Fruit fly (Drosophila melanogaster): ENCODE results near the gene Hsp27.
A peak's percentile ranks its signal among the peaks of the same experiment; 100 is the strongest.

Hsp27 gene

DNA sequence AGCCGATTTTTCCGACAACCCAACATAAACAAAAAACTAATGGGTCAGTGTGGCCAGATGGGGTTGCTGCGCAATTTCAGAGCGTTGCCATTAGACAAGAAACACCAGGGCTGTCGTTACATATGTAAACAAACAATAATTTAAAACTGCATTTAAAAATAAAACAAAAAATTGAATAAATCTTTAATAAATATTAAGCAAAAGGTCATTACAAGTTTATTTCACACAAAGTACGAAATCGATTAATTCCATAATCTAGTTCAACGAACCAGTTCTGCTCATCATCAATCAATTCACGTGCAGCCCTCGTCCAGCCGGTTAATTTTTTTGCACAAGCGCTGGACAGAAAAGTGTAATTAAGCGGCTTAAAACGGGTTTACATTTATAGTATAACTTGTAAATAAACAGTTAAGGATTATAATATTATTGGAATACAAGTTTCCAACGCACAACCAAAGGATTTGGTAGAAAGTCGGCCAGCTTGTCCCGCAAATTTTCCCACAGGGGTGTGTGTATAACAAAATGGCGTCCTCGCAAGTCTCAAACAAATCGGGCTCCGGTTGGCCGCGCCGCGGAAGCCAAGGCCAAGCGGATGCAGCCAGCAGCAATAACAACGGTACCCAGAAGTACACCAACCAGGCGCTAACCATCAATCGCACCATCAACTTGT lies 27.0 kb downstream of the Hsp27 start, which contains the start of the genes CG4022 and Cpsf5:
Gene CG4022, minus strand, starts transcription at position 79 of the 670 bp plus-strand sequence.
Gene Cpsf5, plus strand, starts transcription at position 285 of the 670 bp plus-strand sequence.
- TF ChIP-seq CG32121 (GFP tag; IDR thresholded peaks at IDR 0.05) (peak; percentile 70), Pif1B (GFP tag; optimal IDR thresholded peaks at IDR 0.05) (peak; percentile 57), CG8301 (tag; optimal IDR thresholded peaks at IDR 0.05) (peak; percentile 36), EcR (GFP tag; optimal IDR thresholded peaks at IDR 0.05) (peak; percentile 64), CG15710 (tag; optimal IDR thresholded peaks at IDR 0.05) (peak; percentile 76), CG9948 (tag; optimal IDR thresholded peaks at IDR 0.05) (peak; percentile 64), CG10348 (GFP tag; IDR thresholded peaks at IDR 0.05) (no peak), CG12605 (GFP tag; IDR thresholded peaks at IDR 0.05) (peak; percentile 60), Snoo (tag; optimal IDR thresholded peaks at IDR 0.05) (peak; percentile 51), Pif1A (GFP tag; optimal IDR thresholded peaks at IDR 0.05) (peak; percentile 59), gl (tag; optimal IDR thresholded peaks at IDR 0.05) (no peak), fd96Ca (GFP tag; IDR thresholded peaks at IDR 0.05) (peak; percentile 65; the same call in 2 of the 3 replicates), CG14655 (GFP tag; optimal IDR thresholded peaks at IDR 0.05) (no peak), rn (GFP tag; IDR thresholded peaks at IDR 0.05) (0 out of 2 replicates have a peak, but pooled peaks have one; percentile 7), CG8159 (tag; optimal IDR thresholded peaks at IDR 0.05) (peak; percentile 61), CG17806 (tag; optimal IDR thresholded peaks at IDR 0.05) (peak; percentile 61), D1 (tag; optimal IDR thresholded peaks at IDR 0.05) (no peak), CG13204 (GFP tag; optimal IDR thresholded peaks at IDR 0.05) (no peak), CG34367 (tag; optimal IDR thresholded peaks at IDR 0.05) (peak; percentile 52), Ets98B (GFP tag; IDR thresholded peaks at IDR 0.05) (peak; percentile 61), CG4496 (GFP tag; IDR thresholded peaks at IDR 0.05) (peak; percentile 75; the same call in 2 of the 3 replicates)

DNA sequence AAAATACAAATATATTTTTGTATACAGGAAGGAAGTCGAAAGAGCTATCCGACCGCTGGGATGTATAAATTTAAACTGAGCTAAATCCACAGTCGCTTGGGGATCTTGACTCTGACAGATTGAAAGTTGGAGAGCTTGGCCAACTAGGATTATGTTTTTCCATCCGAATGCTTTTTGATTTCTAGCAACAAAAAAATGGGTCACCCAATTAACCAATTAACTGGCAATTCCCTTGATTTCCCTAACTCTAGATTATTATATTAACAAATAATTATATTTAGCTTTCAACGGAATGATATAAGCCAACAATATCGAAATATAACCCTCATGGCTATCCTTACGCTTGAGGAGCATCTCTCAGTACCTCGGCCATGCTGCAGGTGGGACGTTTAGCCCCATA lies 33.4 kb downstream of the Hsp27 start, which contains the start of gene CG3982:
Gene CG3982, minus strand, starts transcription at position 101 of the 400 bp plus-strand sequence.
- TF ChIP-seq CG4496 (GFP tag; IDR thresholded peaks at IDR 0.05), result no peak
- TF ChIP-seq CG10348 (GFP tag; IDR thresholded peaks at IDR 0.05), result no peak

DNA sequence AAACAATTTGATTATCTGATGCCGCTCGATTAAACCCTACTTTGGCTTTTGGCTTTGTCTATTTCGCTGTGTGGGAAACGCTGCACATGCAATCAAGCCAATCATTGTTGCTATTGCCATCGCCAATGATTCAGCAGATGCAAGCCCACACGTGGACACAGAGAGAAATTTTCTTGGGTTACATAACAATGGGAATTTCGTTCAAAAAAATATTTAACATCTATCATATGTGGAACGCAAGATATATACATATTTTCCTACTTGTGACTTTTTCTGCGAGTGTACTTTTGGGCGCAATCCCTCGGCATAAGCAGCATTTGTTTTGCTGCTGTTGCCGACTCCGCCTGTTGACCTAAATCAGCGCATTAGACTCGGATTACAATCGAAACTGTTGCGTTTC lies 35.5 kb downstream of the Hsp27 start:
- TF ChIP-seq CG17806 (tag; optimal IDR thresholded peaks at IDR 0.05), result peak; percentile 64
- peak; percentile 47 for TF ChIP-seq CG8159 (tag; optimal IDR thresholded peaks at IDR 0.05)
- no peak for TF ChIP-seq EcR (GFP tag; optimal IDR thresholded peaks at IDR 0.05)
- TF ChIP-seq CG34367 (tag; optimal IDR thresholded peaks at IDR 0.05), result peak; percentile 21
- peak; percentile 89 for TF ChIP-seq fd96Ca (GFP tag; IDR thresholded peaks at IDR 0.05)
- peak; percentile 5 for TF ChIP-seq Pif1B (GFP tag; optimal IDR thresholded peaks at IDR 0.05)
- TF ChIP-seq gl (tag; optimal IDR thresholded peaks at IDR 0.05), result no peak
- TF ChIP-seq CG4496 (GFP tag; IDR thresholded peaks at IDR 0.05), result peak; percentile 85
- peak; percentile 60 for TF ChIP-seq rn (GFP tag; IDR thresholded peaks at IDR 0.05)
- TF ChIP-seq D1 (tag; optimal IDR thresholded peaks at IDR 0.05), result no peak
- TF ChIP-seq CG10348 (GFP tag; IDR thresholded peaks at IDR 0.05), result no peak
- peak; percentile 53 for TF ChIP-seq CG8301 (tag; optimal IDR thresholded peaks at IDR 0.05)
- TF ChIP-seq CG15710 (tag; optimal IDR thresholded peaks at IDR 0.05), result peak; percentile 40
- peak; percentile 61 for TF ChIP-seq Pif1A (GFP tag; optimal IDR thresholded peaks at IDR 0.05)
- peak; percentile 45 for TF ChIP-seq CG9948 (tag; optimal IDR thresholded peaks at IDR 0.05)
- peak; percentile 90 for TF ChIP-seq CG32121 (GFP tag; IDR thresholded peaks at IDR 0.05)
- peak; percentile 62 for TF ChIP-seq CG12605 (GFP tag; IDR thresholded peaks at IDR 0.05)
- TF ChIP-seq Snoo (tag; optimal IDR thresholded peaks at IDR 0.05), result peak; percentile 21
- TF ChIP-seq CG13204 (GFP tag; optimal IDR thresholded peaks at IDR 0.05), result no peak
- TF ChIP-seq Ets98B (GFP tag; IDR thresholded peaks at IDR 0.05), result peak; percentile 85
- TF ChIP-seq CG14655 (GFP tag; optimal IDR thresholded peaks at IDR 0.05), result peak; percentile 36

DNA sequence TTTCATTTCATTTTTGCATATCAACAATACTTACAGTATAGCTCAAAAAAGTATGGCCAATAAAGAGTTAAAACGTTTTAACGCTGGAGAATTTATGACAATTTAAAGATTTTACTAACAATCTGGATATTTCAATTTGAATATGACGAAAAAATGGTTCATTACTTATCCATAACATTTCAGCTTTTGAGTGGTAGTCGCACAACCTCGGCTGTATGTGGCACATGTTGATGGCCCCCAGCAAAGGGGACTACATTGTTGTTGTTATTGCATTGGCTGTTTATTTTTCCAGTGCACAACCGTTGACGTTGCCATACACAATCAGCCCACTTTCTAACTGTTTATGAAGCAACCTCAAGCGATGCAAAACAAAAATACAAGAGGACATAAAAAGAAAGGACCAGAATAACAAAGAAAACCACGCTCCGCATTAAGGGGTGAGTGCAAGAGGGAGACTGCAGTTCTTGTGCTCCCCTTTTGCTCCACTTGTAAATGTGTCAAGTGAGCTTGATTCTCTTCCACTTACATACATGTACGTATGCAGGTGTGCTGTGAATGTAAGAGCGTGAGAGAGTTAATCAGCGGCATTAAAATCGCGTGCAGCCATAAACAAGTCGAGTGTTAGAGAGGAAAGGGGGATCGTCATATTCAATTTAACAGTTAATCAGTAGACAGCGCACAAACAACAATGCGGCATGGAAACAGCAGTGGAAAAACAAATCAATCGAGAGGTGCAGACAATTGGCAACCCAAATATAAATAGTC lies 36.4 kb downstream of the Hsp27 start:
- TF ChIP-seq CG12605 (GFP tag; IDR thresholded peaks at IDR 0.05) (peak; percentile 93), CG34367 (tag; optimal IDR thresholded peaks at IDR 0.05) (peak; percentile 95), CG10348 (GFP tag; IDR thresholded peaks at IDR 0.05) (peak; percentile 80), Ets98B (GFP tag; IDR thresholded peaks at IDR 0.05) (peak; percentile 96), CG13204 (GFP tag; optimal IDR thresholded peaks at IDR 0.05) (peak; percentile 86), fd96Ca (GFP tag; IDR thresholded peaks at IDR 0.05) (peak; percentile 92), Pif1B (GFP tag; optimal IDR thresholded peaks at IDR 0.05) (peak; percentile 96), CG17806 (tag; optimal IDR thresholded peaks at IDR 0.05) (peak; percentile 95), Pif1A (GFP tag; optimal IDR thresholded peaks at IDR 0.05) (peak; percentile 94), CG32121 (GFP tag; IDR thresholded peaks at IDR 0.05) (peak; percentile 96), gl (tag; optimal IDR thresholded peaks at IDR 0.05) (peak; percentile 91), CG14655 (GFP tag; optimal IDR thresholded peaks at IDR 0.05) (peak; percentile 92), CG4496 (GFP tag; IDR thresholded peaks at IDR 0.05) (peak; percentile 95), CG9948 (tag; optimal IDR thresholded peaks at IDR 0.05) (peak; percentile 93), CG8159 (tag; optimal IDR thresholded peaks at IDR 0.05) (peak; percentile 97), D1 (tag; optimal IDR thresholded peaks at IDR 0.05) (peak; percentile 96), EcR (GFP tag; optimal IDR thresholded peaks at IDR 0.05) (peak; percentile 91), CG15710 (tag; optimal IDR thresholded peaks at IDR 0.05) (peak; percentile 97), Snoo (tag; optimal IDR thresholded peaks at IDR 0.05) (peak; percentile 94), rn (GFP tag; IDR thresholded peaks at IDR 0.05) (peak; percentile 74), CG8301 (tag; optimal IDR thresholded peaks at IDR 0.05) (peak; percentile 93)

DNA sequence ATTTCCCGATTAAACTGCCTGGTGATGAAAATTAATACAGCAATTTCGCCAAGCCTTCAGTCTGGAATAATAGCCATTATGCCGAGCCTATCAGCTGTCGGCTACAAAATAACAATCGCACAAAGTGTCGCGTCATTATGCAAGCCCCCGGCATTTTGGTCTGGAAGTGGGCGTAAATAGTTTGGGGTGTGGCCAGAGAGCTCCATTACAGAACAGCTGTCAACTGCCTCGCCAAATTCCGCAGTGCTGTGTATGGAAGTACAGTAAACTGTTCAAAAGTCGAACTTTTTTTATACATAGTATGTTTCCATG lies 36.9 kb downstream of the Hsp27 start:
- TF ChIP-seq CG34367 (tag; optimal IDR thresholded peaks at IDR 0.05) (no peak), rn (GFP tag; IDR thresholded peaks at IDR 0.05) (no peak), CG32121 (GFP tag; IDR thresholded peaks at IDR 0.05) (no peak), Pif1A (GFP tag; optimal IDR thresholded peaks at IDR 0.05) (no peak), CG8301 (tag; optimal IDR thresholded peaks at IDR 0.05) (no peak), CG8159 (tag; optimal IDR thresholded peaks at IDR 0.05) (no peak), EcR (GFP tag; optimal IDR thresholded peaks at IDR 0.05) (no peak), CG15710 (tag; optimal IDR thresholded peaks at IDR 0.05) (no peak), CG9948 (tag; optimal IDR thresholded peaks at IDR 0.05) (no peak), Snoo (tag; optimal IDR thresholded peaks at IDR 0.05) (no peak), Ets98B (GFP tag; IDR thresholded peaks at IDR 0.05) (no peak), CG4496 (GFP tag; IDR thresholded peaks at IDR 0.05) (no peak), CG14655 (GFP tag; optimal IDR thresholded peaks at IDR 0.05) (no peak), CG13204 (GFP tag; optimal IDR thresholded peaks at IDR 0.05) (no peak), CG12605 (GFP tag; IDR thresholded peaks at IDR 0.05) (no peak), D1 (tag; optimal IDR thresholded peaks at IDR 0.05) (no peak), CG10348 (GFP tag; IDR thresholded peaks at IDR 0.05) (no peak), Pif1B (GFP tag; optimal IDR thresholded peaks at IDR 0.05) (no peak), gl (tag; optimal IDR thresholded peaks at IDR 0.05) (no peak)

Data from whole organism, pupa.